Fruit fly (Drosophila melanogaster): Measurements from ENCODE around the gene Aladin.

DNA sequence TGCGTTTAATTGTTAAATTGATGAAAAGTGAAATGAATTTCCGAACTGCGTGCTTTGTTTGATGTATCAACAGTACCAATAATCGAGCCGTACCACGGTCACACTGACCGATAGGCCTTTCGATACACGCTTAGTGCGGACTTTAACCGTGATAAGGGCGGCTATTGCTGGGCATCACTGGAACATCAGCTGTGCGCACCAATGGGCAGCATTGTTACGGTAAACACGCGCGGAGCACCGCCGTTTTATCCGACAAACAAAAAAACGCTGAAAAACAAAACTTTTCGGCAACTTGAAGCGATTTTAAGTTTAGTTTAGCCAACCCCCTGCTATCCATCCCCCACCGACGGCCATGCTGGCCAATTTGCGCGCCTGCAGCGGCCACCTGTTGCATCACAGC, 45.9 kb downstream of the Aladin start, which contains the start of the genes c12.1 and c12.2:
- TF ChIP-seq CTCF (optimal IDR thresholded peaks at IDR 0.05), result peak; percentile 35 to 54
- no peak for TF ChIP-seq CG8478 (optimal IDR thresholded peaks at IDR 0.05)
